Worm (Caenorhabditis elegans) whole organism, L4 larva: Measurements from ENCODE around the gene C18F10.2.

ENCODE experiments used
- D1046.2 ChIP-seq: fragments of 200-800 bp; sonication (Bioruptor generic); IDR thresholded peaks from 2 replicates; pipeline ENCODE4 v1.3.6; 2022; ENCODE audit warnings: missing genetic modification characterization, missing compliant biosample characterization
- F49E8.2 ChIP-seq: sonication (generic microtip); optimal IDR thresholded peaks from 2 replicates; lab custom pipeline; 2016; ENCODE audit warnings: missing compliant biosample characterization, mild to moderate bottlenecking, missing genetic modification characterization, borderline replicate concordance
- T20F7.1 ChIP-seq: fragments of 200-800 bp; sonication (Bioruptor generic); optimal IDR thresholded peaks from 2 replicates; lab custom pipeline; 2018; ENCODE audit warnings: mild to moderate bottlenecking, missing genetic modification characterization, missing compliant biosample characterization
- Y105C5A.15 ChIP-seq: fragments of 200-800 bp; sonication (Bioruptor generic); IDR thresholded peaks from 2 replicates; pipeline ENCODE4 v1.3.6; 2022; ENCODE audit warnings: missing genetic modification characterization, missing compliant biosample characterization
- Y48G9A.11 ChIP-seq: fragments of 200-800 bp; sonication (Bioruptor generic); IDR thresholded peaks from 2 replicates; pipeline ENCODE4 v1.3.6; 2022; ENCODE audit warnings: missing genetic modification reagents, missing genetic modification characterization, missing compliant biosample characterization
- ZK546.5 ChIP-seq, 2 experiments: sonication (generic microtip); optimal IDR thresholded peaks; 2 replicates each; lab custom pipeline; 2017; ENCODE audit warnings: missing biosample characterization in 2 of 2, missing genetic modification characterization in 2 of 2
- aly-2 ChIP-seq: sonication (generic microtip); optimal IDR thresholded peaks from 2 replicates; lab custom pipeline; 2018; ENCODE audit warnings: missing biosample characterization, missing genetic modification characterization
- attf-4 ChIP-seq: sonication (generic microtip); optimal IDR thresholded peaks from 3 replicates; lab custom pipeline; 2017; ENCODE audit warnings: missing biosample characterization, missing genetic modification characterization
- ceh-20 ChIP-seq: fragments of 200-800 bp; sonication (Bioruptor generic); IDR thresholded peaks from 2 replicates; pipeline ENCODE4 v1.3.6; 2022; ENCODE audit warnings: missing genetic modification reagents, missing genetic modification characterization, missing compliant biosample characterization
- ceh-62 ChIP-seq: sonication (generic microtip); optimal IDR thresholded peaks from 2 replicates; lab custom pipeline; 2017; ENCODE audit warnings: missing biosample characterization, missing genetic modification characterization
- ctbp-1 ChIP-seq: fragments of 200-800 bp; sonication (Bioruptor generic); IDR thresholded peaks from 2 replicates; pipeline ENCODE4 v1.3.6; 2022; ENCODE audit warnings: missing genetic modification reagents, missing genetic modification characterization, missing compliant biosample characterization
- daf-16 ChIP-seq, 3 experiments: sonication (generic microtip); optimal IDR thresholded peaks; 2 replicates each; lab custom pipeline; 2016 to 2017; ENCODE audit warnings: missing genetic modification characterization in 3 of 3, missing genetic modification reagents in 3 of 3, mild to moderate bottlenecking in 2 of 3, missing compliant biosample characterization in 2 of 3, missing biosample characterization in 1 of 3, moderate library complexity in 1 of 3
- dmd-6 ChIP-seq: fragments of 200-800 bp; sonication (Bioruptor generic); IDR thresholded peaks from 2 replicates; pipeline ENCODE4 v1.3.6; 2022; ENCODE audit warnings: missing genetic modification reagents, missing genetic modification characterization, missing compliant biosample characterization
- dmd-8 ChIP-seq: fragments of 200-800 bp; sonication (Bioruptor generic); IDR thresholded peaks from 2 replicates; pipeline ENCODE4 v1.3.6; 2022; ENCODE audit warnings: missing genetic modification characterization, missing compliant biosample characterization
- dpl-1 ChIP-seq: fragments of 150-350 bp; optimal IDR thresholded peaks from 2 replicates; lab custom pipeline; 2014; ENCODE audit warnings: missing biosample characterization, missing genetic modification reagents, missing genetic modification characterization
- duxl-1 ChIP-seq: sonication (generic microtip); optimal IDR thresholded peaks from 2 replicates; lab custom pipeline; 2016; ENCODE audit warnings: mild to moderate bottlenecking, missing genetic modification characterization, moderate library complexity, missing compliant biosample characterization; ENCODE audit not compliant: poor library complexity
- egl-27 ChIP-seq: sonication (generic microtip); optimal IDR thresholded peaks from 3 replicates; lab custom pipeline; 2017; ENCODE audit warnings: missing biosample characterization, missing genetic modification reagents, missing genetic modification characterization
- egl-43 ChIP-seq: fragments of 200-800 bp; sonication (Bioruptor generic); IDR thresholded peaks from 2 replicates; pipeline ENCODE4 v1.3.6; 2022; ENCODE audit warnings: missing genetic modification reagents, missing genetic modification characterization, missing compliant biosample characterization
- fkh-10 ChIP-seq: fragments of 150-350 bp; optimal IDR thresholded peaks from 2 replicates; lab custom pipeline; 2014; ENCODE audit warnings: missing biosample characterization, missing genetic modification reagents, missing genetic modification characterization
- fos-1 ChIP-seq: fragments of 150-350 bp; optimal IDR thresholded peaks from 2 replicates; lab custom pipeline; 2014; ENCODE audit warnings: missing biosample characterization, missing genetic modification characterization
- hlh-11 ChIP-seq: fragments of 200-800 bp; sonication (Bioruptor generic); optimal IDR thresholded peaks from 2 replicates; lab custom pipeline; 2018; ENCODE audit warnings: mild to moderate bottlenecking, missing genetic modification characterization, missing compliant biosample characterization
- hmg-1.1 ChIP-seq: fragments of 200-800 bp; sonication (Bioruptor generic); IDR thresholded peaks from 2 replicates; pipeline ENCODE4 v1.3.6; 2022; ENCODE audit warnings: missing genetic modification reagents, missing genetic modification characterization, missing compliant biosample characterization
- lin-1 ChIP-seq: fragments of 200-800 bp; sonication (Bioruptor generic); IDR thresholded peaks from 2 replicates; pipeline ENCODE4 v1.3.6; 2022; ENCODE audit warnings: missing genetic modification reagents, missing genetic modification characterization, missing compliant biosample characterization
- lin-13 ChIP-seq: fragments of 150-350 bp; optimal IDR thresholded peaks from 2 replicates; lab custom pipeline; 2014; ENCODE audit warnings: missing biosample characterization, missing genetic modification reagents, missing genetic modification characterization
- madf-5 ChIP-seq, 2 experiments: fragments of 200-800 bp; sonication (Bioruptor generic); IDR thresholded peaks; 2 replicates each; pipeline ENCODE4 v1.3.6; 2022; ENCODE audit warnings: missing compliant biosample characterization in 2 of 2, missing genetic modification characterization in 2 of 2
- mdl-1 ChIP-seq, 2 experiments: fragments of 150-350 bp in 1 of 2; sonication (generic microtip) in 1 of 2; optimal IDR thresholded peaks; 2 replicates each; lab custom pipeline; 2014 to 2017; ENCODE audit warnings: missing biosample characterization in 2 of 2, missing genetic modification characterization in 2 of 2
- mdt-29 ChIP-seq: fragments of 200-800 bp; sonication (Bioruptor generic); IDR thresholded peaks from 2 replicates; pipeline ENCODE4 v1.3.6; 2022; ENCODE audit warnings: missing genetic modification reagents, missing genetic modification characterization, missing compliant biosample characterization
- mes-2 ChIP-seq: sonication (generic microtip); optimal IDR thresholded peaks from 2 replicates; lab custom pipeline; 2016; ENCODE audit warnings: missing genotype, mild to moderate bottlenecking, missing genetic modification characterization, missing compliant biosample characterization; ENCODE audit not compliant: poor library complexity, severe bottlenecking
- nhr-10 ChIP-seq: fragments of 150-350 bp; optimal IDR thresholded peaks from 2 replicates; lab custom pipeline; 2014; ENCODE audit warnings: missing biosample characterization, missing genetic modification characterization
- nhr-111 ChIP-seq: fragments of 200-800 bp; sonication (Bioruptor generic); optimal IDR thresholded peaks from 2 replicates; lab custom pipeline; 2018; ENCODE audit warnings: mild to moderate bottlenecking, missing genetic modification characterization, missing compliant biosample characterization
- nhr-41 ChIP-seq: fragments of 200-800 bp; sonication (Bioruptor generic); IDR thresholded peaks from 2 replicates; pipeline ENCODE4 v1.3.6; 2022; ENCODE audit warnings: missing genetic modification reagents, missing genetic modification characterization, missing compliant biosample characterization
- nhr-42 ChIP-seq: fragments of 200-800 bp; sonication (Bioruptor generic); IDR thresholded peaks from 2 replicates; pipeline ENCODE4 v1.3.6; 2022; ENCODE audit warnings: missing genetic modification characterization, missing compliant biosample characterization
- nhr-76 ChIP-seq: fragments of 150-350 bp; optimal IDR thresholded peaks from 2 replicates; lab custom pipeline; 2014; ENCODE audit warnings: missing biosample characterization, missing genetic modification characterization
- pha-4 ChIP-seq, 2 experiments: fragments of 150-350 bp in 1 of 2; fragments of 200-800 bp in 1 of 2; sonication (Bioruptor generic) in 1 of 2; IDR thresholded peaks in 1 of 2; optimal IDR thresholded peaks in 1 of 2; 2 replicates each; pipeline versions ENCODE4 v1.3.6 to Lab custom; 2014 to 2022; ENCODE audit warnings: missing genetic modification characterization in 2 of 2, missing genetic modification reagents in 2 of 2, missing biosample characterization in 1 of 2, missing compliant biosample characterization in 1 of 2
- php-3 ChIP-seq: fragments of 200-800 bp; sonication (Bioruptor generic); IDR thresholded peaks from 2 replicates; pipeline ENCODE4 v1.3.6; 2022; ENCODE audit warnings: missing genetic modification reagents, missing genetic modification characterization, missing compliant biosample characterization
- pqm-1 ChIP-seq: sonication (generic microtip); optimal IDR thresholded peaks from 2 replicates; lab custom pipeline; 2017; ENCODE audit warnings: missing biosample characterization, missing genetic modification characterization
- sdz-12 ChIP-seq: fragments of 200-800 bp; sonication (Bioruptor generic); optimal IDR thresholded peaks from 2 replicates; lab custom pipeline; 2018; ENCODE audit warnings: mild to moderate bottlenecking, missing genetic modification characterization, missing compliant biosample characterization
- snpc-1.2 ChIP-seq: fragments of 200-800 bp; sonication (Bioruptor generic); IDR thresholded peaks from 2 replicates; pipeline ENCODE4 v1.3.6; 2022; ENCODE audit warnings: missing genetic modification reagents, missing genetic modification characterization, missing compliant biosample characterization
- spr-3 ChIP-seq: fragments of 200-800 bp; sonication (Bioruptor generic); optimal IDR thresholded peaks from 2 replicates; lab custom pipeline; 2018; ENCODE audit warnings: mild to moderate bottlenecking, missing genetic modification characterization, missing compliant biosample characterization
- tag-97 ChIP-seq: fragments of 200-800 bp; sonication (Bioruptor generic); IDR thresholded peaks from 2 replicates; pipeline ENCODE4 v1.3.6; 2022; ENCODE audit warnings: missing genetic modification characterization, missing compliant biosample characterization
- unc-130 ChIP-seq: sonication (generic microtip); optimal IDR thresholded peaks from 2 replicates; lab custom pipeline; 2016; ENCODE audit warnings: missing genetic modification reagents, missing genetic modification characterization, missing compliant biosample characterization
- unc-62 ChIP-seq, 3 experiments: fragments of 150-350 bp in 1 of 3; sonication (generic microtip); optimal IDR thresholded peaks in 2 of 3; peaks in 1 of 3; 1 replicate in 1 of 3; 2 replicates in 2 of 3; lab custom pipeline; 2014 to 2017; ENCODE audit warnings: missing biosample characterization in 3 of 3, missing genetic modification characterization in 3 of 3, missing genetic modification reagents in 3 of 3, missing genotype in 1 of 3
- zip-2 ChIP-seq: fragments of 150-350 bp; optimal IDR thresholded peaks from 2 replicates; lab custom pipeline; 2014; ENCODE audit warnings: missing biosample characterization, missing genetic modification characterization

C18F10.2 gene

ce11 chrIII:6278301-6278827 is 5.4 kb downstream of the C18F10.2 start, which contains the start of gene C18F10.7 (continued):
- TF ChIP-seq php-3 (GFP tag; lab: Robert Waterston, UW) (0 out of 2 replicates have a peak, but pooled peaks have one; percentile 31), dpl-1 (peak; percentile 42), unc-62 (GFP tag; optimal IDR thresholded peaks at IDR 0.05 in 1 of 2; lab: Kevin White, UChicago) (peak in 1 of 2 experiments; percentile 70), unc-62 (tag; optimal IDR thresholded peaks at IDR 0.05; lab: Kevin White, UChicago) (no peak), madf-5 (GFP tag; IDR thresholded peaks at IDR 0.05; lab: Robert Waterston, UW) (no peak), duxl-1 (tag; lab: Kevin White, UChicago) (no peak), hmg-1.1 (GFP tag; lab: Robert Waterston, UW) (peak; percentile 69), Y48G9A.11 (GFP tag; lab: Robert Waterston, UW) (peak; percentile 53), spr-3 (GFP tag; lab: Kevin White, UChicago) (no peak), mdt-29 (GFP tag; lab: Robert Waterston, UW) (no peak), D1046.2 (no peak), ctbp-1 (no peak), mdl-1 (tag; optimal IDR thresholded peaks at IDR 0.05; lab: Kevin White, UChicago) (peak; percentile 84 to 94), ceh-62 (no peak), tag-97 (GFP tag; lab: Robert Waterston, UW) (no peak), dmd-8 (GFP tag; lab: Robert Waterston, UW) (no peak), aly-2 (tag; lab: Kevin White, UChicago) (no peak), F49E8.2 (tag; lab: Kevin White, UChicago) (peak; percentile 8), sdz-12 (no peak), T20F7.1 (no peak), dmd-6 (GFP tag; lab: Robert Waterston, UW) (peak; percentile 18; the same call in 1 of the 2 replicates), nhr-76 (tag; lab: Kevin White, UChicago) (no peak), pha-4 (GFP tag; IDR thresholded peaks at IDR 0.05; lab: Robert Waterston, UW) (no peak), pha-4 (tag; optimal IDR thresholded peaks at IDR 0.05; lab: Kevin White, UChicago) (peak; percentile 60), egl-27 (tag; lab: Kevin White, UChicago) (no peak), lin-13 (GFP tag; lab: Kevin White, UChicago) (no peak), nhr-111 (no peak), fkh-10 (peak; percentile 9), attf-4 (tag; lab: Kevin White, UChicago) (no peak), fos-1 (no peak), pqm-1 (no peak), ZK546.5 (tag; optimal IDR thresholded peaks at IDR 0.05; lab: Kevin White, UChicago) (no peak), snpc-1.2 (GFP tag; lab: Robert Waterston, UW) (no peak; the same call in 1 of the 2 replicates), nhr-10 (tag; lab: Kevin White, UChicago) (no peak), unc-130 (GFP tag; lab: Kevin White, UChicago) (peak; percentile 61), Y105C5A.15 (GFP tag; lab: Robert Waterston, UW) (no peak)

ce11 chrIII:6279453-6279852 is 6.5 kb downstream of the C18F10.2 start:
- no peak for TF ChIP-seq ZK546.5 (tag; optimal IDR thresholded peaks at IDR 0.05; lab: Kevin White, UChicago)
- no peak for TF ChIP-seq zip-2 (tag; lab: Kevin White, UChicago)
- TF ChIP-seq mdl-1 (tag; optimal IDR thresholded peaks at IDR 0.05; lab: Kevin White, UChicago): no peak
- no peak for TF ChIP-seq egl-27 (tag; lab: Kevin White, UChicago)
- no peak for TF ChIP-seq nhr-41
- TF ChIP-seq nhr-76 (tag; lab: Kevin White, UChicago): no peak
- TF ChIP-seq daf-16 (GFP tag; optimal IDR thresholded peaks at IDR 0.05; lab: Kevin White, UChicago): no peak
- TF ChIP-seq daf-16 (tag; optimal IDR thresholded peaks at IDR 0.05; lab: Kevin White, UChicago): no peak
- no peak for TF ChIP-seq mes-2 (tag; lab: Kevin White, UChicago)
- no peak for TF ChIP-seq lin-1 (GFP tag; lab: Robert Waterston, UW)
- no peak for TF ChIP-seq nhr-42 (GFP tag; lab: Robert Waterston, UW)
- TF ChIP-seq ceh-62: no peak
- TF ChIP-seq hlh-11 (tag; lab: Kevin White, UChicago): no peak
- no peak for TF ChIP-seq fkh-10
- no peak for TF ChIP-seq mdt-29 (GFP tag; lab: Robert Waterston, UW)
- TF ChIP-seq snpc-1.2 (GFP tag; lab: Robert Waterston, UW): no peak
- TF ChIP-seq spr-3 (GFP tag; lab: Kevin White, UChicago): no peak
- TF ChIP-seq ceh-20: no peak
- no peak for TF ChIP-seq aly-2 (tag; lab: Kevin White, UChicago)
- no peak for TF ChIP-seq egl-43
- TF ChIP-seq T20F7.1: no peak
- TF ChIP-seq, all 104 proteins: peak for 0
